Fruit fly (Drosophila melanogaster) whole organism, embryonic: ENCODE data around the gene CG12116.

Experiments used
- ATbp ChIP-seq: fragments of 200-800 bp; sonication (Bioruptor generic); optimal IDR thresholded peaks from 2 replicates; lab custom pipeline; 2017; ENCODE audit warnings: missing biosample characterization, mild to moderate bottlenecking, missing genetic modification characterization, missing genetic modification reagents
- Aef1 ChIP-seq: fragments of 200-800 bp; sonication (Bioruptor generic); IDR thresholded peaks from 3 replicates; pipeline ENCODE4 v1.3.6; 2022; ENCODE audit warnings: missing biosample characterization, missing genetic modification characterization
- CG1024 ChIP-seq: fragments of 200-800 bp; sonication (Bioruptor generic); IDR thresholded peaks from 2 replicates; pipeline ENCODE4 v1.3.6; 2022; ENCODE audit warnings: missing biosample characterization, missing genetic modification characterization
- CG10565 ChIP-seq: fragments of 200-800 bp; sonication (Bioruptor generic); optimal IDR thresholded peaks from 3 replicates; lab custom pipeline; 2016; ENCODE audit warnings: missing biosample characterization, mild to moderate bottlenecking, missing genetic modification characterization
- CG11504 ChIP-seq: fragments of 200-800 bp; sonication (Bioruptor generic); optimal IDR thresholded peaks from 3 replicates; lab custom pipeline; 2019; ENCODE audit warnings: missing biosample characterization, mild to moderate bottlenecking, missing genetic modification characterization, moderate library complexity
- CG11560 ChIP-seq: fragments of 200-800 bp; sonication (Bioruptor generic); IDR thresholded peaks from 3 replicates; pipeline ENCODE4 v1.3.6; 2022; ENCODE audit warnings: missing biosample characterization, missing genetic modification characterization
- CG12299 ChIP-seq: fragments of 200-800 bp; sonication (Bioruptor generic); optimal IDR thresholded peaks from 2 replicates; lab custom pipeline; 2018; ENCODE audit warnings: missing biosample characterization, mild to moderate bottlenecking, missing genetic modification characterization
- CG12942 ChIP-seq: fragments of 200-800 bp; sonication (Bioruptor generic); optimal IDR thresholded peaks from 3 replicates; lab custom pipeline; 2016; ENCODE audit warnings: missing biosample characterization, missing genetic modification characterization
- CG13287 ChIP-seq: fragments of 200-800 bp; sonication (Bioruptor generic); IDR thresholded peaks from 2 replicates; pipeline ENCODE4 v1.3.6; 2022; ENCODE audit warnings: missing biosample characterization, missing genetic modification characterization; ENCODE audit not compliant: partially characterized antibody
- CG14667 ChIP-seq: fragments of 200-800 bp; sonication (Bioruptor generic); IDR thresholded peaks from 2 replicates; pipeline ENCODE4 v1.3.6; 2022; ENCODE audit warnings: missing biosample characterization, missing genetic modification characterization
- CG15479 ChIP-seq: fragments of 200-800 bp; sonication (Bioruptor generic); optimal IDR thresholded peaks from 3 replicates; lab custom pipeline; 2019; ENCODE audit warnings: missing biosample characterization, mild to moderate bottlenecking, missing genetic modification characterization, moderate library complexity
- CG15601 ChIP-seq: fragments of 200-800 bp; sonication (Bioruptor generic); optimal IDR thresholded peaks from 3 replicates; lab custom pipeline; 2019; ENCODE audit warnings: missing biosample characterization, mild to moderate bottlenecking, missing genetic modification characterization, moderate library complexity
- CG15696 ChIP-seq: fragments of 200-800 bp; sonication (Bioruptor generic); optimal IDR thresholded peaks from 2 replicates; lab custom pipeline; 2019; ENCODE audit warnings: missing biosample characterization, mild to moderate bottlenecking, missing genetic modification characterization, moderate library complexity
- CG2120 ChIP-seq: fragments of 200-800 bp; sonication (Bioruptor generic); optimal IDR thresholded peaks from 3 replicates; lab custom pipeline; 2016; ENCODE audit warnings: missing biosample characterization, missing genetic modification characterization
- CG30403 ChIP-seq: fragments of 200-800 bp; sonication (Bioruptor generic); optimal IDR thresholded peaks from 3 replicates; lab custom pipeline; 2016; ENCODE audit warnings: missing biosample characterization, missing genetic modification characterization
- CG31224 ChIP-seq: fragments of 200-800 bp; sonication (Bioruptor generic); IDR thresholded peaks from 2 replicates; pipeline ENCODE4 v1.3.6; 2022; ENCODE audit warnings: missing biosample characterization, missing genetic modification characterization
- CG33213 ChIP-seq: fragments of 200-800 bp; sonication (Bioruptor generic); optimal IDR thresholded peaks from 3 replicates; lab custom pipeline; 2016; ENCODE audit warnings: missing biosample characterization, missing genetic modification characterization
- CG4328 ChIP-seq: fragments of 200-800 bp; sonication (Bioruptor generic); optimal IDR thresholded peaks from 3 replicates; lab custom pipeline; 2017; ENCODE audit warnings: missing biosample characterization, missing genetic modification reagents, missing genetic modification characterization
- CG43689 ChIP-seq: fragments of 200-800 bp; sonication (Bioruptor generic); IDR thresholded peaks from 2 replicates; pipeline ENCODE4 v1.3.6; 2022; ENCODE audit warnings: missing biosample characterization, missing genetic modification characterization
- CG4424 ChIP-seq: fragments of 200-800 bp; sonication (Bioruptor generic); optimal IDR thresholded peaks from 3 replicates; lab custom pipeline; 2016; ENCODE audit warnings: missing biosample characterization, missing genetic modification characterization
- CG4707 ChIP-seq: fragments of 200-800 bp; sonication (Bioruptor generic); optimal IDR thresholded peaks from 2 replicates; lab custom pipeline; 2018; ENCODE audit warnings: missing biosample characterization, mild to moderate bottlenecking, missing genetic modification characterization, moderate library complexity
- CG4854 ChIP-seq: fragments of 200-800 bp; sonication (Bioruptor generic); optimal IDR thresholded peaks from 2 replicates; lab custom pipeline; 2016; ENCODE audit warnings: missing biosample characterization, missing genetic modification characterization, inconsistent platforms
- CG7271 ChIP-seq: fragments of 200-800 bp; sonication (Bioruptor generic); optimal IDR thresholded peaks from 2 replicates; lab custom pipeline; 2018; ENCODE audit warnings: missing biosample characterization, mild to moderate bottlenecking, missing genetic modification characterization, moderate library complexity
- Dad ChIP-seq: fragments of 200-800 bp; sonication (Bioruptor generic); optimal IDR thresholded peaks from 3 replicates; lab custom pipeline; 2016; ENCODE audit warnings: missing biosample characterization, missing genetic modification characterization
- Dfd ChIP-seq, 2 experiments: fragments of >200 bp; optimal IDR thresholded peaks; 2 replicates each; lab custom pipeline; 2017; ENCODE audit warnings: missing biosample characterization in 2 of 2, missing genetic modification characterization in 2 of 2
- E2f1 ChIP-seq: fragments of 200-800 bp; sonication (Bioruptor generic); IDR thresholded peaks from 2 replicates; pipeline ENCODE4 v1.3.6; 2022; ENCODE audit warnings: missing biosample characterization, missing genetic modification characterization
- HLHmδ ChIP-seq: fragments of 200-800 bp; sonication (Bioruptor generic); optimal IDR thresholded peaks from 2 replicates; lab custom pipeline; 2018; ENCODE audit warnings: missing biosample characterization, mild to moderate bottlenecking, missing genetic modification characterization, moderate library complexity
- Hr39 ChIP-seq: fragments of >200 bp; optimal IDR thresholded peaks from 2 replicates; lab custom pipeline; 2017
- Myb ChIP-seq: fragments of 200-800 bp; sonication (Bioruptor generic); optimal IDR thresholded peaks from 2 replicates; lab custom pipeline; 2016; ENCODE audit warnings: missing biosample characterization, missing genetic modification characterization
- Nf-YA ChIP-seq: fragments of 200-800 bp; sonication (Bioruptor generic); IDR thresholded peaks from 2 replicates; pipeline ENCODE4 v1.3.6; 2022; ENCODE audit warnings: missing biosample characterization, missing genetic modification characterization
- NfI ChIP-seq: fragments of 200-800 bp; sonication (Bioruptor generic); optimal IDR thresholded peaks from 3 replicates; lab custom pipeline; 2018; ENCODE audit warnings: missing biosample characterization, mild to moderate bottlenecking, missing genetic modification characterization, moderate library complexity
- Pdp1 ChIP-seq, 2 experiments: fragments of 200-800 bp; sonication (Bioruptor generic); optimal IDR thresholded peaks; 3 replicates each; lab custom pipeline; 2016; ENCODE audit warnings: missing biosample characterization in 2 of 2, missing genetic modification characterization in 2 of 2, mild to moderate bottlenecking in 1 of 2, moderate library complexity in 1 of 2
- Sin3A ChIP-seq: fragments of >200 bp; optimal IDR thresholded peaks from 2 replicates; lab custom pipeline; 2018
- Sox102F ChIP-seq: fragments of 200-800 bp; sonication (Bioruptor generic); optimal IDR thresholded peaks from 2 replicates; lab custom pipeline; 2018; ENCODE audit warnings: missing biosample characterization, mild to moderate bottlenecking, missing genetic modification characterization, moderate library complexity
- Sry-δ ChIP-seq: fragments of 200-800 bp; sonication (Bioruptor generic); optimal IDR thresholded peaks from 2 replicates; lab custom pipeline; 2016; ENCODE audit warnings: missing biosample characterization, missing genetic modification characterization
- Tbp ChIP-seq: fragments of >200 bp; optimal IDR thresholded peaks from 2 replicates; lab custom pipeline; 2018; ENCODE audit warnings: missing biosample characterization, missing genetic modification characterization
- ap ChIP-seq: fragments of 200-800 bp; sonication (Bioruptor generic); IDR thresholded peaks from 2 replicates; pipeline ENCODE4 v1.3.6; 2022; ENCODE audit warnings: missing biosample characterization, missing genetic modification characterization
- caup ChIP-seq: fragments of 200-800 bp; sonication (Bioruptor generic); optimal IDR thresholded peaks from 3 replicates; lab custom pipeline; 2017; ENCODE audit warnings: missing biosample characterization, mild to moderate bottlenecking, missing genetic modification characterization, moderate library complexity; ENCODE audit not compliant: severe bottlenecking
- chinmo ChIP-seq: fragments of 200-800 bp; sonication (Bioruptor generic); IDR thresholded peaks from 4 replicates; pipeline ENCODE4 v1.3.6; 2022; ENCODE audit warnings: missing biosample characterization, missing genetic modification characterization; ENCODE audit not compliant: partially characterized antibody
- crol ChIP-seq: fragments of 200-800 bp; sonication (Bioruptor generic); IDR thresholded peaks from 2 replicates; pipeline ENCODE4 v1.3.6; 2022; ENCODE audit warnings: missing biosample characterization, missing genetic modification characterization
- dmrt11E ChIP-seq: fragments of 200-800 bp; sonication (Bioruptor generic); optimal IDR thresholded peaks from 3 replicates; lab custom pipeline; 2018; ENCODE audit warnings: missing biosample characterization, mild to moderate bottlenecking, missing genetic modification characterization, moderate library complexity
- eyg ChIP-seq: fragments of 200-800 bp; sonication (Bioruptor generic); optimal IDR thresholded peaks from 3 replicates; lab custom pipeline; 2016; ENCODE audit warnings: missing biosample characterization, missing genetic modification characterization
- ftz-f1 ChIP-seq: fragments of 200-800 bp; sonication (Bioruptor generic); optimal IDR thresholded peaks from 2 replicates; lab custom pipeline; 2016; ENCODE audit warnings: missing biosample characterization, missing genetic modification characterization
- gce ChIP-seq: fragments of 200-800 bp; sonication (Bioruptor generic); IDR thresholded peaks from 3 replicates; pipeline ENCODE4 v1.3.6; 2022; ENCODE audit warnings: missing biosample characterization, missing genetic modification characterization
- gfzf ChIP-seq: fragments of 200-800 bp; sonication (Bioruptor generic); optimal IDR thresholded peaks from 2 replicates; lab custom pipeline; 2016; ENCODE audit warnings: missing biosample characterization, mild to moderate bottlenecking, missing genetic modification characterization, moderate library complexity
- grn ChIP-seq: fragments of 200-800 bp; sonication (Bioruptor generic); optimal IDR thresholded peaks from 3 replicates; lab custom pipeline; 2017; ENCODE audit warnings: missing biosample characterization, missing genetic modification characterization
- ken ChIP-seq: fragments of 200-800 bp; sonication (Bioruptor generic); IDR thresholded peaks from 3 replicates; pipeline ENCODE4 v1.3.6; 2022; ENCODE audit warnings: missing biosample characterization, missing genetic modification characterization
- lab ChIP-seq: fragments of 200-800 bp; sonication (Bioruptor generic); optimal IDR thresholded peaks from 3 replicates; lab custom pipeline; 2017; ENCODE audit warnings: missing biosample characterization, missing genetic modification characterization, mild to moderate bottlenecking, moderate library complexity, missing genetic modification reagents
- nerfin-1 ChIP-seq: fragments of 200-800 bp; sonication (Bioruptor generic); optimal IDR thresholded peaks from 3 replicates; lab custom pipeline; 2019; ENCODE audit warnings: missing biosample characterization, mild to moderate bottlenecking, missing genetic modification characterization, moderate library complexity
- nmo ChIP-seq: fragments of 200-800 bp; sonication (Bioruptor generic); optimal IDR thresholded peaks from 2 replicates; lab custom pipeline; 2018; ENCODE audit warnings: missing biosample characterization, mild to moderate bottlenecking, missing genetic modification characterization, moderate library complexity
- sim ChIP-seq: fragments of 200-800 bp; sonication (Bioruptor generic); IDR thresholded peaks from 2 replicates; pipeline ENCODE4 v1.3.6; 2022; ENCODE audit warnings: missing biosample characterization, missing genetic modification characterization
- trem ChIP-seq: fragments of 200-800 bp; optimal IDR thresholded peaks from 3 replicates; lab custom pipeline; 2019; ENCODE audit warnings: missing biosample characterization, mild to moderate bottlenecking, missing genetic modification characterization, moderate library complexity

CG12116 gene

dm6 chrX:8499151-8499550 is 30.3 kb upstream of the CG12116 start (continued):
- TF ChIP-seq Sox102F (GFP tag; lab: Kevin White, UChicago) (peak; percentile 45), ken (GFP tag; lab: Robert Waterston, UW) (no peak), NfI (GFP tag; lab: Kevin White, UChicago) (no peak), CG31224 (GFP tag; lab: Robert Waterston, UW) (no peak), HLHmδ (GFP tag; lab: Kevin White, UChicago) (no peak), Sry-δ (GFP tag; lab: Kevin White, UChicago) (no peak), Tbp (no peak), CG43689 (GFP tag; lab: Robert Waterston, UW) (no peak), Myb (no peak), CG33213 (GFP tag; lab: Kevin White, UChicago) (no peak), sim (no peak), Pdp1 (GFP tag; optimal IDR thresholded peaks at IDR 0.05; lab: Kevin White, UChicago) (no peak), Dfd (GFP tag; optimal IDR thresholded peaks at IDR 0.05; lab: Kevin White, UChicago) (no peak), Sin3A (lab: Kevin White, UChicago) (no peak), nerfin-1 (tag; lab: Kevin White, UChicago) (no peak), Hr39 (lab: Kevin White, UChicago) (no peak), gfzf (no peak), CG1024 (GFP tag; lab: Robert Waterston, UW) (peak; percentile 31; the same call in 1 of the 2 replicates), nmo (no peak), CG12942 (GFP tag; lab: Kevin White, UChicago) (no peak), gce (GFP tag; lab: Robert Waterston, UW) (no peak), CG4328 (GFP tag; lab: Kevin White, UChicago) (no peak), ftz-f1 (GFP tag; lab: Kevin White, UChicago) (no peak), ATbp (no peak), caup (no peak), CG11560 (no peak), dmrt11E (tag; lab: Kevin White, UChicago) (no peak), CG7271 (tag; lab: Kevin White, UChicago) (no peak), chinmo (GFP tag; lab: Robert Waterston, UW) (no peak), CG4707 (no peak), CG30403 (GFP tag; lab: Kevin White, UChicago) (no peak), E2f1 (GFP tag; lab: Robert Waterston, UW) (0 out of 2 replicates have a peak, but pooled peaks have one; percentile 16), CG10565 (GFP tag; lab: Kevin White, UChicago) (no peak), grn (GFP tag; lab: Kevin White, UChicago) (no peak), CG4854 (GFP tag; lab: Kevin White, UChicago) (no peak), trem (tag; lab: Kevin White, UChicago) (no peak), CG15479 (no peak), CG15696 (tag; lab: Kevin White, UChicago) (no peak), CG2120 (GFP tag; lab: Kevin White, UChicago) (peak; percentile 29), Aef1 (GFP tag; lab: Robert Waterston, UW) (no peak), CG15601 (tag; lab: Kevin White, UChicago) (no peak), crol (GFP tag; lab: Robert Waterston, UW) (no peak), CG12299 (tag; lab: Kevin White, UChicago) (no peak), Dad (GFP tag; lab: Kevin White, UChicago) (no peak), CG11504 (tag; lab: Kevin White, UChicago) (peak; percentile 35), eyg (GFP tag; lab: Kevin White, UChicago) (no peak), Nf-YA (peak; percentile 22; the same call in 1 of the 2 replicates), lab (GFP tag; lab: Kevin White, UChicago) (peak; percentile 28), CG14667 (GFP tag; lab: Robert Waterston, UW) (no peak), CG4424 (no peak), ap (GFP tag; lab: Robert Waterston, UW) (no peak), CG13287 (GFP tag; lab: Robert Waterston, UW) (no peak)
